Worm (Caenorhabditis elegans) whole organism, L4 larva: Measurements from ENCODE around the gene T05B11.4.
"Not testable (repeated sequence)": the region's sequence is repeated elsewhere in the genome, so short reads cannot be mapped to it uniquely, and the experiment has no call there.

Source experiments
- T26A8.4 ChIP-seq: fragments of 200-800 bp; sonication (Bioruptor generic); IDR thresholded peaks from 2 replicates; pipeline ENCODE4 v1.3.6; 2022; ENCODE audit warnings: missing genetic modification characterization, missing compliant biosample characterization
- daf-16 ChIP-seq, 3 experiments: sonication (generic microtip); optimal IDR thresholded peaks; 2 replicates each; lab custom pipeline; 2016 to 2017; ENCODE audit warnings: missing genetic modification characterization in 3 of 3, missing genetic modification reagents in 3 of 3, mild to moderate bottlenecking in 2 of 3, missing compliant biosample characterization in 2 of 3, missing biosample characterization in 1 of 3, moderate library complexity in 1 of 3
- dpl-1 ChIP-seq: fragments of 150-350 bp; optimal IDR thresholded peaks from 2 replicates; lab custom pipeline; 2014; ENCODE audit warnings: missing biosample characterization, missing genetic modification reagents, missing genetic modification characterization
- duxl-1 ChIP-seq: sonication (generic microtip); optimal IDR thresholded peaks from 2 replicates; lab custom pipeline; 2016; ENCODE audit warnings: mild to moderate bottlenecking, missing genetic modification characterization, moderate library complexity, missing compliant biosample characterization; ENCODE audit not compliant: poor library complexity
- fkh-10 ChIP-seq: fragments of 150-350 bp; optimal IDR thresholded peaks from 2 replicates; lab custom pipeline; 2014; ENCODE audit warnings: missing biosample characterization, missing genetic modification reagents, missing genetic modification characterization
- lin-38 ChIP-seq: fragments of 200-800 bp; sonication (Bioruptor generic); IDR thresholded peaks from 2 replicates; pipeline ENCODE4 v1.3.6; 2022; ENCODE audit warnings: missing genetic modification reagents, missing genetic modification characterization, missing compliant biosample characterization
- madf-9 ChIP-seq: fragments of 200-800 bp; sonication (Bioruptor generic); conservative IDR thresholded peaks from 2 replicates; pipeline ENCODE4 v1.3.6; 2022; ENCODE audit warnings: missing genetic modification reagents, missing genetic modification characterization, missing compliant biosample characterization
- mxl-2 ChIP-seq: fragments of 200-800 bp; sonication (Bioruptor generic); conservative IDR thresholded peaks from 2 replicates; pipeline ENCODE4 v1.3.6; 2022; ENCODE audit warnings: missing genetic modification reagents, missing genetic modification characterization, missing compliant biosample characterization
- nhr-41 ChIP-seq: fragments of 200-800 bp; sonication (Bioruptor generic); IDR thresholded peaks from 2 replicates; pipeline ENCODE4 v1.3.6; 2022; ENCODE audit warnings: missing genetic modification reagents, missing genetic modification characterization, missing compliant biosample characterization
- nhr-42 ChIP-seq: fragments of 200-800 bp; sonication (Bioruptor generic); IDR thresholded peaks from 2 replicates; pipeline ENCODE4 v1.3.6; 2022; ENCODE audit warnings: missing genetic modification characterization, missing compliant biosample characterization

The T05B11.4 gene

ce11 chrV:7708525-7708924 lies 45.9 kb downstream of the T05B11.4 start, which contains the start of gene ZK105.11:
Gene ZK105.11 (minus strand): TSS chrV:7708625.
- TF ChIP-seq nhr-41 (GFP tag; lab: Robert Waterston, UW) (no peak), daf-16 (GFP tag; optimal IDR thresholded peaks at IDR 0.05; lab: Kevin White, UChicago) (no peak), daf-16 (tag; optimal IDR thresholded peaks at IDR 0.05; lab: Kevin White, UChicago) (no peak), dpl-1 (GFP tag; lab: Kevin White, UChicago) (no peak), nhr-42 (no peak), duxl-1 (tag; lab: Kevin White, UChicago) (no peak)
- TF ChIP-seq, all 104 proteins: peak for 0

ce11 chrV:7705316-7705715 lies 49.1 kb downstream of the T05B11.4 start, which contains the start of gene srw-3:
Gene srw-3 (plus strand): TSS chrV:7705616.
- TF ChIP-seq mxl-2 (no peak), madf-9 (no peak)
- TF ChIP-seq, all 104 proteins: peak for 0

ce11 chrV:7703536-7703935 lies 50.9 kb downstream of the T05B11.4 start, which contains the start of gene srsx-40:
Gene srsx-40 (minus strand): TSS chrV:7703636.
- not testable (repeated sequence) for TF ChIP-seq fkh-10 (GFP tag; lab: Kevin White, UChicago); T26A8.4 (GFP tag; lab: Robert Waterston, UW); lin-38 (GFP tag; lab: Robert Waterston, UW)
